Worm (Caenorhabditis elegans) whole organism, L2 larva: Measurements from ENCODE around the gene R107.2.

Experiments
- C34F6.9 ChIP-seq: fragments of 150-350 bp; optimal IDR thresholded peaks from 2 replicates; lab custom pipeline; 2014; ENCODE audit warnings: missing biosample characterization, missing genetic modification characterization
- F13H6.1 ChIP-seq: sonication (generic microtip); optimal IDR thresholded peaks from 2 replicates; lab custom pipeline; 2016; ENCODE audit warnings: missing genetic modification characterization, missing compliant biosample characterization
- R02D3.7 ChIP-seq: fragments of 150-350 bp; optimal IDR thresholded peaks from 2 replicates; lab custom pipeline; 2014; ENCODE audit warnings: missing biosample characterization, missing genetic modification characterization
- Y55F3AM.14 ChIP-seq: fragments of 200-800 bp; sonication (Bioruptor generic); optimal IDR thresholded peaks from 2 replicates; lab custom pipeline; 2018; ENCODE audit warnings: mild to moderate bottlenecking, missing genetic modification characterization, missing compliant biosample characterization
- ZK546.5 ChIP-seq: sonication (generic microtip); optimal IDR thresholded peaks from 2 replicates; lab custom pipeline; 2017; ENCODE audit warnings: missing biosample characterization, missing genetic modification characterization
- alr-1 ChIP-seq: fragments of 150-350 bp; optimal IDR thresholded peaks from 2 replicates; lab custom pipeline; 2014; ENCODE audit warnings: missing biosample characterization, missing genetic modification characterization
- aly-2 ChIP-seq: fragments of 150-350 bp; optimal IDR thresholded peaks from 2 replicates; lab custom pipeline; 2014; ENCODE audit warnings: missing biosample characterization, missing genetic modification characterization
- ama-1 ChIP-seq: fragments of 150-350 bp; optimal IDR thresholded peaks from 2 replicates; lab custom pipeline; 2018; ENCODE audit warnings: inconsistent platforms
- blmp-1 ChIP-seq: sonication (generic microtip); optimal IDR thresholded peaks from 2 replicates; lab custom pipeline; 2017; ENCODE audit warnings: missing genetic modification characterization, mild to moderate bottlenecking, missing compliant biosample characterization, antibody characterized with exemption, moderate library complexity; ENCODE audit not compliant: insufficient read depth
- ceh-16 ChIP-seq: fragments of 150-350 bp; optimal IDR thresholded peaks from 2 replicates; lab custom pipeline; 2014; ENCODE audit warnings: missing biosample characterization, missing genetic modification characterization
- ceh-82 ChIP-seq: fragments of 150-350 bp; optimal IDR thresholded peaks from 2 replicates; lab custom pipeline; 2014; ENCODE audit warnings: missing biosample characterization, missing genetic modification characterization
- crh-2 ChIP-seq: sonication (generic microtip); optimal IDR thresholded peaks from 2 replicates; lab custom pipeline; 2017; ENCODE audit warnings: missing biosample characterization, missing genetic modification characterization
- dmd-4 ChIP-seq: sonication (generic microtip); optimal IDR thresholded peaks from 2 replicates; lab custom pipeline; 2017; ENCODE audit warnings: missing biosample characterization, missing genetic modification characterization
- egl-27 ChIP-seq: sonication (generic microtip); optimal IDR thresholded peaks from 3 replicates; lab custom pipeline; 2017; ENCODE audit warnings: missing biosample characterization, missing genetic modification reagents, missing genetic modification characterization
- elt-1 ChIP-seq: fragments of 150-350 bp; optimal IDR thresholded peaks from 2 replicates; lab custom pipeline; 2014; ENCODE audit warnings: missing biosample characterization, missing genetic modification characterization
- elt-3 ChIP-seq: sonication (generic microtip); optimal IDR thresholded peaks from 2 replicates; lab custom pipeline; 2017; ENCODE audit warnings: missing biosample characterization, missing genetic modification characterization
- fos-1 ChIP-seq: fragments of 150-350 bp; optimal IDR thresholded peaks from 2 replicates; lab custom pipeline; 2014; ENCODE audit warnings: missing biosample characterization, missing genetic modification characterization
- gmeb-1 ChIP-seq: fragments of 150-350 bp; optimal IDR thresholded peaks from 2 replicates; lab custom pipeline; 2014; ENCODE audit warnings: missing biosample characterization, missing genetic modification characterization
- lin-11 ChIP-seq: fragments of 150-350 bp; sonication (generic microtip); optimal IDR thresholded peaks from 2 replicates; lab custom pipeline; 2014; ENCODE audit warnings: missing biosample characterization, missing genetic modification characterization, inconsistent platforms, mixed read lengths
- lin-13 ChIP-seq: fragments of 150-350 bp; optimal IDR thresholded peaks from 2 replicates; lab custom pipeline; 2014; ENCODE audit warnings: missing biosample characterization, missing genetic modification reagents, missing genetic modification characterization
- lin-39 ChIP-seq: fragments of 150-350 bp; optimal IDR thresholded peaks from 2 replicates; lab custom pipeline; 2014; ENCODE audit warnings: missing biosample characterization, missing genetic modification reagents, missing genetic modification characterization
- lsy-2 ChIP-seq, 2 experiments: fragments of 150-350 bp in 1 of 2; sonication (generic microtip) in 1 of 2; optimal IDR thresholded peaks; 2 replicates each; lab custom pipeline; 2014 to 2017; ENCODE audit warnings: missing biosample characterization in 2 of 2, missing genetic modification characterization in 2 of 2
- mab-5 ChIP-seq: fragments of 150-350 bp; optimal IDR thresholded peaks from 2 replicates; lab custom pipeline; 2014; ENCODE audit warnings: missing biosample characterization, missing genetic modification characterization
- mbf-1 ChIP-seq: sonication (generic microtip); optimal IDR thresholded peaks from 2 replicates; lab custom pipeline; 2017; ENCODE audit warnings: missing biosample characterization, missing genetic modification characterization
- mdl-1 ChIP-seq, 2 experiments: fragments of 150-350 bp in 1 of 2; sonication (generic microtip) in 1 of 2; optimal IDR thresholded peaks; 2 replicates each; lab custom pipeline; 2017; ENCODE audit warnings: missing biosample characterization in 2 of 2, missing genetic modification characterization in 2 of 2
- nhr-10 ChIP-seq: sonication (generic microtip); optimal IDR thresholded peaks from 2 replicates; lab custom pipeline; 2017; ENCODE audit warnings: missing biosample characterization, missing genetic modification characterization
- nhr-11 ChIP-seq: fragments of 150-350 bp; optimal IDR thresholded peaks from 2 replicates; lab custom pipeline; 2014; ENCODE audit warnings: missing biosample characterization, missing genetic modification characterization
- nhr-12 ChIP-seq: fragments of 150-350 bp; optimal IDR thresholded peaks from 2 replicates; lab custom pipeline; 2014; ENCODE audit warnings: missing biosample characterization, missing genetic modification characterization
- nhr-129 ChIP-seq: fragments of 150-350 bp; optimal IDR thresholded peaks from 2 replicates; lab custom pipeline; 2014; ENCODE audit warnings: missing biosample characterization, missing genetic modification characterization
- nhr-21 ChIP-seq: fragments of 150-350 bp; optimal IDR thresholded peaks from 2 replicates; lab custom pipeline; 2014; ENCODE audit warnings: missing biosample characterization, missing genetic modification characterization
- nhr-23 ChIP-seq: fragments of 150-350 bp; optimal IDR thresholded peaks from 2 replicates; lab custom pipeline; 2014; ENCODE audit warnings: missing biosample characterization, missing genetic modification reagents, missing genetic modification characterization
- nhr-237 ChIP-seq: fragments of 150-350 bp; optimal IDR thresholded peaks from 2 replicates; lab custom pipeline; 2014; ENCODE audit warnings: missing biosample characterization, missing genetic modification characterization
- nhr-25 ChIP-seq: fragments of 150-350 bp; sonication (generic microtip); optimal IDR thresholded peaks from 3 replicates; lab custom pipeline; 2014; ENCODE audit warnings: missing biosample characterization, missing genetic modification characterization
- nhr-6 ChIP-seq: fragments of 150-350 bp; optimal IDR thresholded peaks from 2 replicates; lab custom pipeline; 2014; ENCODE audit warnings: missing biosample characterization, missing genetic modification characterization
- nhr-77 ChIP-seq: fragments of 150-350 bp; optimal IDR thresholded peaks from 2 replicates; lab custom pipeline; 2014; ENCODE audit warnings: missing biosample characterization, missing genetic modification characterization
- peb-1 ChIP-seq: fragments of 150-350 bp; optimal IDR thresholded peaks from 2 replicates; lab custom pipeline; 2014; ENCODE audit warnings: missing biosample characterization, missing genetic modification characterization
- sem-4 ChIP-seq: fragments of 150-350 bp; optimal IDR thresholded peaks from 2 replicates; lab custom pipeline; 2014; ENCODE audit warnings: missing biosample characterization, missing genetic modification reagents, missing genetic modification characterization
- sma-3 ChIP-seq: sonication (generic microtip); optimal IDR thresholded peaks from 2 replicates; lab custom pipeline; 2016; ENCODE audit warnings: missing genetic modification reagents, missing genetic modification characterization, missing compliant biosample characterization
- sma-9 ChIP-seq, 2 experiments: fragments of 150-350 bp in 1 of 2; sonication (generic microtip) in 1 of 2; optimal IDR thresholded peaks; 2 replicates each; lab custom pipeline; 2014 to 2016; ENCODE audit warnings: missing genetic modification characterization in 2 of 2, mild to moderate bottlenecking in 1 of 2, missing biosample characterization in 1 of 2, missing compliant biosample characterization in 1 of 2, missing genetic modification reagents in 1 of 2, moderate library complexity in 1 of 2
- snpc-4 ChIP-seq: fragments of 150-350 bp; optimal IDR thresholded peaks from 2 replicates; lab custom pipeline; 2014; ENCODE audit warnings: missing biosample characterization, missing genetic modification characterization
- unc-39 ChIP-seq: fragments of 150-350 bp; optimal IDR thresholded peaks from 2 replicates; lab custom pipeline; 2014; ENCODE audit warnings: missing biosample characterization, missing genetic modification characterization
- unc-55 ChIP-seq: fragments of 150-350 bp; sonication (generic microtip); optimal IDR thresholded peaks from 3 replicates; lab custom pipeline; 2014; ENCODE audit warnings: missing biosample characterization, missing genetic modification reagents, missing genetic modification characterization
- unc-62 ChIP-seq: fragments of 150-350 bp; optimal IDR thresholded peaks from 2 replicates; lab custom pipeline; 2014; ENCODE audit warnings: missing biosample characterization, missing genetic modification reagents, missing genetic modification characterization
- zag-1 ChIP-seq: fragments of 150-350 bp; optimal IDR thresholded peaks from 2 replicates; lab custom pipeline; 2014; ENCODE audit warnings: missing biosample characterization, missing genetic modification characterization
- ztf-1 ChIP-seq: fragments of 200-800 bp; sonication (Bioruptor generic); conservative IDR thresholded peaks from 2 replicates; pipeline ENCODE4 v1.3.6; 2022; ENCODE audit warnings: missing genetic modification characterization, missing compliant biosample characterization
- ztf-11 ChIP-seq: sonication (generic microtip); optimal IDR thresholded peaks from 2 replicates; lab custom pipeline; 2017; ENCODE audit warnings: missing biosample characterization, missing genetic modification characterization
- ztf-4 ChIP-seq: fragments of 150-350 bp; optimal IDR thresholded peaks from 2 replicates; lab custom pipeline; 2014; ENCODE audit warnings: missing biosample characterization, missing genetic modification characterization

Gene R107.2

ce11 chrIII:9054414-9055147 is 8.8 kb upstream of the R107.2 start, which contains the start of gene cls-2:
Gene cls-2, plus strand, starts transcription at chrIII:9055048.
- peak; percentile 31 for TF ChIP-seq crh-2
- TF ChIP-seq lin-11 (tag; lab: Kevin White, UChicago), result no peak
- no peak for TF ChIP-seq mab-5 (tag; lab: Kevin White, UChicago)
- TF ChIP-seq F13H6.1 (tag; lab: Kevin White, UChicago), result no peak
- TF ChIP-seq lsy-2 (tag; optimal IDR thresholded peaks at IDR 0.05; lab: Kevin White, UChicago), result peak in 1 of 2 experiments; percentile 23
- TF ChIP-seq C34F6.9 (tag; lab: Kevin White, UChicago), result peak; percentile 12
- TF ChIP-seq unc-55, result peak; percentile 17
- no peak for TF ChIP-seq elt-3 (tag; lab: Kevin White, UChicago)
- TF ChIP-seq ama-1, result no peak
- TF ChIP-seq sma-3 (GFP tag; lab: Kevin White, UChicago), result no peak
- TF ChIP-seq ztf-4 (tag; lab: Kevin White, UChicago), result no peak
- no peak for TF ChIP-seq aly-2 (tag; lab: Kevin White, UChicago)
- TF ChIP-seq nhr-77 (tag; lab: Kevin White, UChicago), result no peak
- TF ChIP-seq nhr-129 (tag; lab: Kevin White, UChicago), result peak; percentile 60
- no peak for TF ChIP-seq sma-9 (GFP tag; optimal IDR thresholded peaks at IDR 0.05; lab: Kevin White, UChicago)
- TF ChIP-seq sma-9 (tag; optimal IDR thresholded peaks at IDR 0.05; lab: Kevin White, UChicago), result no peak

DNA sequence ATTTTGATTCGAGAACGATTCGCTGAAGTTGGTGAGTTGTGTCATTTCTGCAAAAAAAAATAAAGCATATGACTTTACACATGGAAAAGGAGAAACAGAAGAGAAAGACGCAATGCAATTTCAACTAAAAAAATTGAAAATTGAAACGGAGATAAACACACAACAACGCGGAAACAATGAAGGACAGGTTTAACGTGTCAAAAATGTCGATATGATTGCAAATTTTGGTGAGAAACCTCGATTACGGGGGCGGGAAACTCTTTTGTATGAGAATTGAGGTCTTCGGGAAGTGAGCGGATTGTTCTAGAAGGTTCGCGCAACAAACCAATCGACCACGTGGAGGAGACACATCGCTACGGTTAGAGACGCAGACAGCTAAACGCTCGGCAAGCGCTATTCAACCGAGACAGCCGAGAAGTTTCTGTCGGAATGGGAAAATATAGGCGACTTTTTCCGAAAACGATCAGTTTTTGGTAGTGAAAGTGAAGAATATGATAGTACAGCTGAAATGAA is 8.1 kb upstream of the R107.2 start, which contains the start of gene R107.5:
R107.5 (minus strand) TSS at position 51 of the 513 bp plus-strand sequence.
- TF ChIP-seq ceh-16 (peak; percentile 13), unc-55 (peak; percentile 80), nhr-11 (tag; lab: Kevin White, UChicago) (no peak), sem-4 (tag; lab: Kevin White, UChicago) (peak; percentile 92), ama-1 (peak; percentile 98), snpc-4 (peak; percentile 66), egl-27 (tag; lab: Kevin White, UChicago) (peak; percentile 82), elt-3 (tag; lab: Kevin White, UChicago) (no peak), dmd-4 (no peak), Y55F3AM.14 (peak; percentile 95), unc-62 (GFP tag; lab: Kevin White, UChicago) (peak; percentile 73), sma-3 (GFP tag; lab: Kevin White, UChicago) (peak; percentile 98), mdl-1 (tag; optimal IDR thresholded peaks at IDR 0.05; lab: Kevin White, UChicago) (peak; percentile 88 to 96), nhr-10 (peak; percentile 80), gmeb-1 (tag; lab: Kevin White, UChicago) (peak; percentile 82), nhr-6 (tag; lab: Kevin White, UChicago) (peak; percentile 75), blmp-1 (tag; lab: Kevin White, UChicago) (peak; percentile 90), aly-2 (tag; lab: Kevin White, UChicago) (no peak), zag-1 (tag; lab: Kevin White, UChicago) (peak; percentile 37), C34F6.9 (tag; lab: Kevin White, UChicago) (peak; percentile 97), crh-2 (peak; percentile 98), unc-39 (tag; lab: Kevin White, UChicago) (no peak), R02D3.7 (tag; lab: Kevin White, UChicago) (no peak), ZK546.5 (no peak), alr-1 (no peak), mbf-1 (tag; lab: Kevin White, UChicago) (no peak), nhr-77 (tag; lab: Kevin White, UChicago) (no peak), lin-11 (tag; lab: Kevin White, UChicago) (peak; percentile 87), nhr-23 (tag; lab: Kevin White, UChicago) (no peak), lin-39 (tag; lab: Kevin White, UChicago) (no peak), ztf-11 (tag; lab: Kevin White, UChicago) (no peak), lin-13 (GFP tag; lab: Kevin White, UChicago) (peak; percentile 84), ceh-82 (no peak), F13H6.1 (tag; lab: Kevin White, UChicago) (peak; percentile 95), lsy-2 (tag; optimal IDR thresholded peaks at IDR 0.05; lab: Kevin White, UChicago) (peak; percentile 80 to 92), nhr-129 (tag; lab: Kevin White, UChicago) (peak; percentile 95), fos-1 (tag; lab: Kevin White, UChicago) (peak; percentile 91), ztf-1 (GFP tag; lab: Robert Waterston, UW) (peak; percentile 97), ztf-4 (tag; lab: Kevin White, UChicago) (peak; percentile 95), peb-1 (tag; lab: Kevin White, UChicago) (no peak), nhr-237 (tag; lab: Kevin White, UChicago) (no peak), mab-5 (tag; lab: Kevin White, UChicago) (no peak), nhr-21 (peak; percentile 96), elt-1 (tag; lab: Kevin White, UChicago) (no peak), nhr-25 (tag; lab: Kevin White, UChicago) (peak; percentile 96), nhr-12 (tag; lab: Kevin White, UChicago) (peak; percentile 1), sma-9 (GFP tag; optimal IDR thresholded peaks at IDR 0.05; lab: Kevin White, UChicago) (peak; percentile 87), sma-9 (tag; optimal IDR thresholded peaks at IDR 0.05; lab: Kevin White, UChicago) (no peak)
